Worm (Caenorhabditis elegans) whole organism, L4 larva: ENCODE data around the gene ceh-24.

Experiments
- D1046.2 ChIP-seq: fragments of 200-800 bp; sonication (Bioruptor generic); IDR thresholded peaks from 2 replicates; pipeline ENCODE4 v1.3.6; 2022; ENCODE audit warnings: missing genetic modification characterization, missing compliant biosample characterization
- F49E8.2 ChIP-seq: sonication (generic microtip); optimal IDR thresholded peaks from 2 replicates; lab custom pipeline; 2016; ENCODE audit warnings: missing compliant biosample characterization, mild to moderate bottlenecking, missing genetic modification characterization, borderline replicate concordance
- T20F7.1 ChIP-seq: fragments of 200-800 bp; sonication (Bioruptor generic); optimal IDR thresholded peaks from 2 replicates; lab custom pipeline; 2018; ENCODE audit warnings: mild to moderate bottlenecking, missing genetic modification characterization, missing compliant biosample characterization
- T26A8.4 ChIP-seq: fragments of 200-800 bp; sonication (Bioruptor generic); IDR thresholded peaks from 2 replicates; pipeline ENCODE4 v1.3.6; 2022; ENCODE audit warnings: missing genetic modification characterization, missing compliant biosample characterization
- Y48G9A.11 ChIP-seq: fragments of 200-800 bp; sonication (Bioruptor generic); IDR thresholded peaks from 2 replicates; pipeline ENCODE4 v1.3.6; 2022; ENCODE audit warnings: missing genetic modification reagents, missing genetic modification characterization, missing compliant biosample characterization
- aha-1 ChIP-seq: fragments of 150-350 bp; peaks from one replicate; lab custom pipeline; 2014; ENCODE audit warnings: missing biosample characterization, missing genetic modification characterization
- ama-1 ChIP-seq: fragments of 150-350 bp; optimal IDR thresholded peaks from 2 replicates; lab custom pipeline; 2014; ENCODE audit warnings: inconsistent platforms, mixed read lengths
- ces-1 ChIP-seq: fragments of 150-350 bp; sonication (generic microtip); optimal IDR thresholded peaks from 4 replicates; lab custom pipeline; 2014; ENCODE audit warnings: missing biosample characterization, missing genetic modification reagents, missing genetic modification characterization
- cey-2 ChIP-seq: sonication (generic microtip); optimal IDR thresholded peaks from 3 replicates; lab custom pipeline; 2017; ENCODE audit warnings: missing genetic modification characterization, mild to moderate bottlenecking, missing compliant biosample characterization, antibody characterized with exemption, borderline replicate concordance; ENCODE audit not compliant: insufficient read depth
- daf-12 ChIP-seq: fragments of 150-350 bp; optimal IDR thresholded peaks from 2 replicates; lab custom pipeline; 2014; ENCODE audit warnings: missing biosample characterization, missing genetic modification reagents, missing genetic modification characterization
- daf-16 ChIP-seq, 3 experiments: sonication (generic microtip); optimal IDR thresholded peaks; 2 replicates each; lab custom pipeline; 2016 to 2017; ENCODE audit warnings: missing genetic modification characterization in 3 of 3, missing genetic modification reagents in 3 of 3, mild to moderate bottlenecking in 2 of 3, missing compliant biosample characterization in 2 of 3, missing biosample characterization in 1 of 3, moderate library complexity in 1 of 3
- daf-19 ChIP-seq: fragments of 200-800 bp; sonication (Bioruptor generic); conservative IDR thresholded peaks from 2 replicates; pipeline ENCODE4 v1.3.6; 2022; ENCODE audit warnings: missing genetic modification characterization, missing compliant biosample characterization
- dmd-6 ChIP-seq: fragments of 200-800 bp; sonication (Bioruptor generic); IDR thresholded peaks from 2 replicates; pipeline ENCODE4 v1.3.6; 2022; ENCODE audit warnings: missing genetic modification reagents, missing genetic modification characterization, missing compliant biosample characterization
- dve-1 ChIP-seq: sonication (generic microtip); optimal IDR thresholded peaks from 2 replicates; lab custom pipeline; 2017; ENCODE audit warnings: antibody characterized with exemption, mild to moderate bottlenecking, missing genetic modification characterization, missing compliant biosample characterization; ENCODE audit not compliant: insufficient read depth
- egl-27 ChIP-seq: sonication (generic microtip); optimal IDR thresholded peaks from 3 replicates; lab custom pipeline; 2017; ENCODE audit warnings: missing biosample characterization, missing genetic modification reagents, missing genetic modification characterization
- egl-43 ChIP-seq: fragments of 200-800 bp; sonication (Bioruptor generic); IDR thresholded peaks from 2 replicates; pipeline ENCODE4 v1.3.6; 2022; ENCODE audit warnings: missing genetic modification reagents, missing genetic modification characterization, missing compliant biosample characterization
- hif-1 ChIP-seq, 2 experiments: sonication (generic microtip); optimal IDR thresholded peaks; 2 replicates each; lab custom pipeline; 2016 to 2017; ENCODE audit warnings: missing compliant biosample characterization in 2 of 2, missing genetic modification characterization in 2 of 2, missing genetic modification reagents in 2 of 2, missing genotype in 2 of 2, mild to moderate bottlenecking in 1 of 2
- hlh-11 ChIP-seq: fragments of 200-800 bp; sonication (Bioruptor generic); optimal IDR thresholded peaks from 2 replicates; lab custom pipeline; 2018; ENCODE audit warnings: mild to moderate bottlenecking, missing genetic modification characterization, missing compliant biosample characterization
- hlh-30 ChIP-seq: sonication (generic microtip); optimal IDR thresholded peaks from 2 replicates; lab custom pipeline; 2017; ENCODE audit warnings: antibody characterized with exemption, mild to moderate bottlenecking, missing genetic modification characterization, missing compliant biosample characterization; ENCODE audit not compliant: insufficient read depth
- hmg-1.1 ChIP-seq: fragments of 200-800 bp; sonication (Bioruptor generic); IDR thresholded peaks from 2 replicates; pipeline ENCODE4 v1.3.6; 2022; ENCODE audit warnings: missing genetic modification reagents, missing genetic modification characterization, missing compliant biosample characterization
- jun-1 ChIP-seq: fragments of 150-350 bp; optimal IDR thresholded peaks from 2 replicates; lab custom pipeline; 2014; ENCODE audit warnings: missing biosample characterization, missing genetic modification reagents, missing genetic modification characterization
- lim-7 ChIP-seq: fragments of 200-800 bp; sonication (Bioruptor generic); IDR thresholded peaks from 2 replicates; pipeline ENCODE4 v1.3.6; 2022; ENCODE audit warnings: missing genetic modification characterization, missing compliant biosample characterization
- lin-13 ChIP-seq: fragments of 150-350 bp; optimal IDR thresholded peaks from 2 replicates; lab custom pipeline; 2014; ENCODE audit warnings: missing biosample characterization, missing genetic modification reagents, missing genetic modification characterization
- lin-15B ChIP-seq: fragments of 150-350 bp; sonication (generic microtip); optimal IDR thresholded peaks from 3 replicates; lab custom pipeline; 2014; ENCODE audit warnings: missing biosample characterization, missing genetic modification characterization
- lin-38 ChIP-seq: fragments of 200-800 bp; sonication (Bioruptor generic); IDR thresholded peaks from 2 replicates; pipeline ENCODE4 v1.3.6; 2022; ENCODE audit warnings: missing genetic modification reagents, missing genetic modification characterization, missing compliant biosample characterization
- lsy-2 ChIP-seq, 2 experiments: fragments of 150-350 bp in 1 of 2; sonication (generic microtip) in 1 of 2; optimal IDR thresholded peaks; 2 replicates each; lab custom pipeline; 2014 to 2017; ENCODE audit warnings: missing biosample characterization in 2 of 2, missing genetic modification characterization in 2 of 2
- mep-1 ChIP-seq: fragments of 150-350 bp; sonication (generic microtip); optimal IDR thresholded peaks from 3 replicates; lab custom pipeline; 2014; ENCODE audit warnings: missing biosample characterization, missing genetic modification characterization
- mes-2 ChIP-seq: sonication (generic microtip); optimal IDR thresholded peaks from 2 replicates; lab custom pipeline; 2016; ENCODE audit warnings: missing genotype, mild to moderate bottlenecking, missing genetic modification characterization, missing compliant biosample characterization; ENCODE audit not compliant: poor library complexity, severe bottlenecking
- nhr-28 ChIP-seq: fragments of 150-350 bp; optimal IDR thresholded peaks from 2 replicates; lab custom pipeline; 2014; ENCODE audit warnings: missing biosample characterization, missing genetic modification characterization
- nhr-48 ChIP-seq: sonication (generic microtip); optimal IDR thresholded peaks from 2 replicates; lab custom pipeline; 2016; ENCODE audit warnings: mild to moderate bottlenecking, missing genetic modification characterization, missing compliant biosample characterization
- nhr-6 ChIP-seq: fragments of 150-350 bp; optimal IDR thresholded peaks from 2 replicates; lab custom pipeline; 2014; ENCODE audit warnings: missing biosample characterization, missing genetic modification characterization
- nhr-76 ChIP-seq: fragments of 150-350 bp; optimal IDR thresholded peaks from 2 replicates; lab custom pipeline; 2014; ENCODE audit warnings: missing biosample characterization, missing genetic modification characterization
- pha-4 ChIP-seq, 2 experiments: fragments of 150-350 bp in 1 of 2; fragments of 200-800 bp in 1 of 2; sonication (Bioruptor generic) in 1 of 2; IDR thresholded peaks in 1 of 2; optimal IDR thresholded peaks in 1 of 2; 2 replicates each; pipeline versions ENCODE4 v1.3.6 to Lab custom; 2014 to 2022; ENCODE audit warnings: missing genetic modification characterization in 2 of 2, missing genetic modification reagents in 2 of 2, missing biosample characterization in 1 of 2, missing compliant biosample characterization in 1 of 2
- php-3 ChIP-seq: fragments of 200-800 bp; sonication (Bioruptor generic); IDR thresholded peaks from 2 replicates; pipeline ENCODE4 v1.3.6; 2022; ENCODE audit warnings: missing genetic modification reagents, missing genetic modification characterization, missing compliant biosample characterization
- rbr-2 ChIP-seq: sonication (generic microtip); optimal IDR thresholded peaks from 2 replicates; lab custom pipeline; 2016; ENCODE audit warnings: missing genotype, missing genetic modification characterization, missing compliant biosample characterization
- saeg-2 ChIP-seq: fragments of 200-800 bp; sonication (Bioruptor generic); IDR thresholded peaks from 2 replicates; pipeline ENCODE4 v1.3.6; 2022; ENCODE audit warnings: missing genetic modification reagents, missing genetic modification characterization, missing compliant biosample characterization
- skn-1 ChIP-seq: fragments of 150-350 bp; optimal IDR thresholded peaks from 2 replicates; lab custom pipeline; 2014; ENCODE audit warnings: missing biosample characterization, missing genetic modification characterization
- tra-1 ChIP-seq: fragments of 200-800 bp; sonication (Bioruptor generic); IDR thresholded peaks from 2 replicates; pipeline ENCODE4 v1.3.6; 2022; ENCODE audit warnings: missing genetic modification reagents, missing genetic modification characterization, missing compliant biosample characterization
- unc-130 ChIP-seq: sonication (generic microtip); optimal IDR thresholded peaks from 2 replicates; lab custom pipeline; 2016; ENCODE audit warnings: missing genetic modification reagents, missing genetic modification characterization, missing compliant biosample characterization
- unc-62 ChIP-seq, 3 experiments: fragments of 150-350 bp in 1 of 3; sonication (generic microtip); optimal IDR thresholded peaks in 2 of 3; peaks in 1 of 3; 1 replicate in 1 of 3; 2 replicates in 2 of 3; lab custom pipeline; 2014 to 2017; ENCODE audit warnings: missing biosample characterization in 3 of 3, missing genetic modification characterization in 3 of 3, missing genetic modification reagents in 3 of 3, missing genotype in 1 of 3
- vab-7 ChIP-seq: fragments of 200-800 bp; sonication (Bioruptor generic); IDR thresholded peaks from 2 replicates; pipeline ENCODE4 v1.3.6; 2022; ENCODE audit warnings: missing genetic modification reagents, missing genetic modification characterization, missing compliant biosample characterization
- zfp-3 ChIP-seq: fragments of 200-800 bp; sonication (Bioruptor generic); conservative IDR thresholded peaks from 2 replicates; pipeline ENCODE4 v1.3.6; 2022; ENCODE audit warnings: missing genetic modification reagents, missing genetic modification characterization, missing compliant biosample characterization
- ztf-7 ChIP-seq: fragments of 150-350 bp; optimal IDR thresholded peaks from 2 replicates; lab custom pipeline; 2014; ENCODE audit warnings: missing biosample characterization, missing genetic modification characterization

ceh-24 gene

DNA sequence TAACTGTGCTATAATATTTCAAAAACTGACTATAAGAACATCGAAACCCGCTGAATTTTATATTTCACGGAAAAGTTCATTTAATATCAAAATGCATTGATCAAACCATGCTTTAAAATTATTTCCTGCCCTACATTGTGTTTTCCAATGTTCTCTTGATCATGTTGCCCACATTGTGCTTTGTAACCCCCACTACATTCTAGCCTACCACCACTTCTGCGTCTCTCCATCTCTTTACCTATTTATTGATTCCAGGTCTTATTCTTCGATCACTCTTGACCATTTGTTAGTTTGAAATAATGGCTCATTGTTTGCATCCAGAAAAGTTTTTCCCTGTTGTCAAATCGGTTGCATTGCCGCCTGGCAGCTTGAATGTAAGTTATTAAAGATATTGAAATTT lies 30.8 kb upstream of the ceh-24 start, which contains the start of gene decr-1.1 (continued):
- no peak for TF ChIP-seq T26A8.4 (GFP tag; lab: Robert Waterston, UW)
- TF ChIP-seq daf-19 (GFP tag; lab: Robert Waterston, UW), result no peak
- peak; percentile 95 for TF ChIP-seq nhr-28 (tag; lab: Kevin White, UChicago)
- TF ChIP-seq cey-2, result no peak
- no peak for TF ChIP-seq ces-1 (GFP tag; lab: Kevin White, UChicago)
- TF ChIP-seq lin-15B (tag; lab: Kevin White, UChicago), result no peak
- TF ChIP-seq egl-43 (GFP tag; lab: Robert Waterston, UW), result no peak
- no peak for TF ChIP-seq daf-12
- TF ChIP-seq aha-1 (tag; lab: Kevin White, UChicago), result peak; percentile 95
- no peak for TF ChIP-seq Y48G9A.11 (GFP tag; lab: Robert Waterston, UW)
- TF ChIP-seq hlh-11, result peak; percentile 20
- no peak for TF ChIP-seq vab-7 (GFP tag; lab: Robert Waterston, UW)

DNA sequence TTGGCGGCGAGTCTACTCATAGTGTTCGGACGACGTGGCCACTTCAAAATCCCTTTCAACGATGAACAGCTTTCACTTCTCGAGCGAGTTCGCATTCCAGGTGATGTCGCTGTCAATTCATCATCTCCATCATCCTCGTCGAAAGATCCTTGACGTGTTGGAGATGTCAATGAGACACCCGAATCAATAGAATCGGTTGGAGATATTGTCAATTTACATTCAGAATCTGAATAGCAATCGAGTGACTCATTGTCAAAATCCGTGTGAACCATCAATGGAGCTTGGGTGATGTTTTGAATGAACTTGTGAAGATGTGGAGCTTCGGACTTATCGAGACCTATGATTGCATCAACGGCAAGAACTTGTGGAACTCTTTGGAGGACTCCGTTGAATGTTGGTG lies 27.3 kb upstream of the ceh-24 start:
- TF ChIP-seq jun-1 (tag; lab: Kevin White, UChicago) (no peak), aha-1 (tag; lab: Kevin White, UChicago) (peak; percentile 84), unc-62 (GFP tag; optimal IDR thresholded peaks at IDR 0.05 in 1 of 2; lab: Kevin White, UChicago) (peak in 1 of 2 experiments; percentile 51), unc-62 (tag; optimal IDR thresholded peaks at IDR 0.05; lab: Kevin White, UChicago) (no peak), lin-13 (GFP tag; lab: Kevin White, UChicago) (no peak), ztf-7 (tag; lab: Kevin White, UChicago) (no peak), cey-2 (no peak), pha-4 (GFP tag; IDR thresholded peaks at IDR 0.05; lab: Robert Waterston, UW) (no peak), pha-4 (tag; optimal IDR thresholded peaks at IDR 0.05; lab: Kevin White, UChicago) (no peak), D1046.2 (GFP tag; lab: Robert Waterston, UW) (no peak), lim-7 (GFP tag; lab: Robert Waterston, UW) (no peak), lsy-2 (tag; optimal IDR thresholded peaks at IDR 0.05; lab: Kevin White, UChicago) (no peak), saeg-2 (GFP tag; lab: Robert Waterston, UW) (no peak), F49E8.2 (tag; lab: Kevin White, UChicago) (no peak), skn-1 (tag; lab: Kevin White, UChicago) (no peak)

- TF ChIP-seq rbr-2 (tag; lab: Kevin White, UChicago) (peak; percentile 9), zfp-3 (GFP tag; lab: Robert Waterston, UW) (no peak), php-3 (no peak), mep-1 (tag; lab: Kevin White, UChicago) (peak; percentile 11), nhr-48 (peak; percentile 67), unc-130 (GFP tag; lab: Kevin White, UChicago) (peak; percentile 3), lin-38 (GFP tag; lab: Robert Waterston, UW) (0 out of 2 replicates have a peak, but pooled peaks have one; percentile 31), mes-2 (tag; lab: Kevin White, UChicago) (peak; percentile 57), lsy-2 (tag; optimal IDR thresholded peaks at IDR 0.05; lab: Kevin White, UChicago) (peak in 1 of 2 experiments; percentile 86), hlh-30 (tag; lab: Kevin White, UChicago) (peak; percentile 16), hif-1 (tag; optimal IDR thresholded peaks at IDR 0.05; lab: Kevin White, UChicago) (peak in 1 of 2 experiments; percentile 79), dve-1 (peak; percentile 87), egl-27 (tag; lab: Kevin White, UChicago) (no peak), unc-62 (GFP tag; optimal IDR thresholded peaks at IDR 0.05 in 1 of 2; lab: Kevin White, UChicago) (peak in 1 of 2 experiments; percentile 71), unc-62 (tag; optimal IDR thresholded peaks at IDR 0.05; lab: Kevin White, UChicago) (no peak), ama-1 (lab: Kevin White, UChicago) (peak; percentile 51), nhr-28 (tag; lab: Kevin White, UChicago) (peak; percentile 74), nhr-6 (peak; percentile 78), T20F7.1 (GFP tag; lab: Kevin White, UChicago) (peak; percentile 19), dmd-6 (GFP tag; lab: Robert Waterston, UW) (peak; percentile 69), daf-16 (GFP tag; optimal IDR thresholded peaks at IDR 0.05; lab: Kevin White, UChicago) (no peak), daf-16 (tag; optimal IDR thresholded peaks at IDR 0.05; lab: Kevin White, UChicago) (peak; percentile 85), nhr-76 (no peak), hmg-1.1 (GFP tag; lab: Robert Waterston, UW) (0 out of 2 replicates have a peak, but pooled peaks have one; percentile 12), tra-1 (GFP tag; lab: Robert Waterston, UW) (0 out of 2 replicates have a peak, but pooled peaks have one; percentile 24), hlh-11 (peak; percentile 77)
Observed at ce11 chrV:13787225-13787898, 25.7 kb upstream of the ceh-24 start, which contains the start of the genes F53C11.4 and F53C11.5. Gene F53C11.4, minus strand, starts transcription at chrV:13787352. Gene F53C11.5, plus strand, starts transcription at chrV:13787549.
